Worm (Caenorhabditis elegans): ENCODE data around the gene Y94H6A.5.
"Not testable (repeated sequence)": the region's sequence is repeated elsewhere in the genome, so short reads cannot be mapped to it uniquely, and the experiment has no call there.

Gene Y94H6A.5

ce11 chrIV:2719734-2720133 lies 16.0 kb upstream of the Y94H6A.5 start, which contains the start of gene ndua-12:
TSS of gene ndua-12 (minus strand) at chrIV:2719834.
- TF ChIP-seq drap-1, bed-3, ceh-43 (GFP tag; optimal IDR thresholded peaks at IDR 0.05): not testable (repeated sequence)

ce11 chrIV:2716474-2716873 lies 12.7 kb upstream of the Y94H6A.5 start, which contains the start of gene Y94H6A.7:
TSS of gene Y94H6A.7 (minus strand) at chrIV:2716574.
- TF ChIP-seq M03D4.4 (tag; optimal IDR thresholded peaks at IDR 0.05); sem-2 (GFP tag; optimal IDR thresholded peaks at IDR 0.05); mls-2 (tag; optimal IDR thresholded peaks at IDR 0.05): not testable (repeated sequence)

ce11 chrIV:2712935-2713334 lies 9.2 kb upstream of the Y94H6A.5 start, which contains the start of gene Y94H6A.12:
TSS of gene Y94H6A.12 (minus strand) at chrIV:2713035.
- TF ChIP-seq blmp-1 (tag; optimal IDR thresholded peaks at IDR 0.05): no peak

- TF ChIP-seq zip-8 (tag; optimal IDR thresholded peaks at IDR 0.05): no peak
- TF ChIP-seq cnd-1 (tag; optimal IDR thresholded peaks at IDR 0.05): no peak
- no peak for TF ChIP-seq unc-39 (tag; optimal IDR thresholded peaks at IDR 0.05)
- TF ChIP-seq sptf-1 (tag; optimal IDR thresholded peaks at IDR 0.05): no peak
- TF ChIP-seq nhr-2 (tag; optimal IDR thresholded peaks at IDR 0.05): no peak
- TF ChIP-seq ceh-43 (GFP tag; optimal IDR thresholded peaks at IDR 0.05): no peak
- TF ChIP-seq ces-1 (GFP tag; optimal IDR thresholded peaks at IDR 0.05): no peak
- no peak for TF ChIP-seq mep-1 (tag; optimal IDR thresholded peaks at IDR 0.05)
- no peak for TF ChIP-seq snpc-4 (tag; optimal IDR thresholded peaks at IDR 0.05)
- no peak for TF ChIP-seq nhr-237 (tag; optimal IDR thresholded peaks at IDR 0.05)
- TF ChIP-seq unc-120 (tag; optimal IDR thresholded peaks at IDR 0.05; ENCODE audit: poor library complexity, severe bottlenecking): no peak
- no peak for TF ChIP-seq ztf-11 (tag; optimal IDR thresholded peaks at IDR 0.05)
These were observed 7.4 kb upstream of the Y94H6A.5 start for ce11 chrIV:2711122-2711669.

- TF ChIP-seq bed-3 (GFP tag; optimal IDR thresholded peaks at IDR 0.05) (no peak), mep-1 (tag; optimal IDR thresholded peaks at IDR 0.05) (no peak), lsy-2 (tag; optimal IDR thresholded peaks at IDR 0.05) (no peak), nhr-28 (tag; optimal IDR thresholded peaks at IDR 0.05) (no peak), nhr-12 (tag; optimal IDR thresholded peaks at IDR 0.05) (no peak), nhr-76 (tag; optimal IDR thresholded peaks at IDR 0.05) (no peak), ceh-39 (tag; optimal IDR thresholded peaks at IDR 0.05) (no peak), flh-1 (GFP tag; optimal IDR thresholded peaks at IDR 0.05) (no peak), tbx-8 (GFP tag; optimal IDR thresholded peaks at IDR 0.05) (no peak), ceh-43 (GFP tag; optimal IDR thresholded peaks at IDR 0.05) (no peak), sptf-1 (tag; optimal IDR thresholded peaks at IDR 0.05) (no peak), nhr-2 (tag; optimal IDR thresholded peaks at IDR 0.05) (no peak), hlh-1 (tag; optimal IDR thresholded peaks at IDR 0.05) (no peak), M03D4.4 (tag; optimal IDR thresholded peaks at IDR 0.05) (no peak)
These were observed 6.6 kb upstream of the Y94H6A.5 start, which contains the start of gene Y94H6A.10 for ce11 chrIV:2710203-2710935. TSS of gene Y94H6A.10 (minus strand) at chrIV:2710666.

ce11 chrIV:2709590-2710201 lies 5.9 kb upstream of the Y94H6A.5 start:
- no peak for TF ChIP-seq mep-1 (tag; optimal IDR thresholded peaks at IDR 0.05)
- no peak for TF ChIP-seq nhr-237 (tag; optimal IDR thresholded peaks at IDR 0.05)
- no peak for TF ChIP-seq sptf-1 (tag; optimal IDR thresholded peaks at IDR 0.05)
- TF ChIP-seq pha-4 (tag; optimal IDR thresholded peaks at IDR 0.05): no peak
- no peak for TF ChIP-seq mls-2 (tag; optimal IDR thresholded peaks at IDR 0.05)
- TF ChIP-seq sem-2 (GFP tag; optimal IDR thresholded peaks at IDR 0.05): no peak
- no peak for TF ChIP-seq unc-120 (tag; optimal IDR thresholded peaks at IDR 0.05; ENCODE audit: poor library complexity, severe bottlenecking)
- TF ChIP-seq nhr-28 (tag; optimal IDR thresholded peaks at IDR 0.05): no peak
- no peak for TF ChIP-seq ztf-11 (tag; optimal IDR thresholded peaks at IDR 0.05)
- TF ChIP-seq lin-13 (tag; optimal IDR thresholded peaks at IDR 0.05): no peak
- TF ChIP-seq nhr-12 (tag; optimal IDR thresholded peaks at IDR 0.05): no peak
- no peak for TF ChIP-seq ceh-43 (GFP tag; optimal IDR thresholded peaks at IDR 0.05)
- no peak for TF ChIP-seq hlh-1 (tag; optimal IDR thresholded peaks at IDR 0.05)
